Worm (Caenorhabditis elegans): Measurements from ENCODE around the gene mlc-1.

Gene mlc-1

ce11 chrX:17486735-17487134 lies 27.7 kb downstream of the mlc-1 start, which contains the start of gene npr-24:
Gene npr-24 (minus strand): TSS chrX:17486835.
- TF ChIP-seq ama-1 (optimal IDR thresholded peaks at IDR 0.05) = no peak
- no peak for TF ChIP-seq ceh-36 (tag; optimal IDR thresholded peaks at IDR 0.05)
- TF ChIP-seq F13C5.2 (tag; optimal IDR thresholded peaks at IDR 0.05) = no peak

ce11 chrX:17502246-17502645 lies 43.2 kb downstream of the mlc-1 start:
- TF ChIP-seq ceh-13 (GFP tag; optimal IDR thresholded peaks at IDR 0.05) (no peak), sea-1 (GFP tag; conservative IDR thresholded peaks at IDR 0.05) (no peak), F13C5.2 (tag; optimal IDR thresholded peaks at IDR 0.05) (no peak), tra-4 (tag; optimal IDR thresholded peaks at IDR 0.05) (no peak), ceh-36 (tag; optimal IDR thresholded peaks at IDR 0.05) (no peak), hnd-1 (tag; optimal IDR thresholded peaks at IDR 0.05) (no peak), hmg-4 (GFP tag; optimal IDR thresholded peaks at IDR 0.05) (no peak), flt-1 (GFP tag; IDR thresholded peaks at IDR 0.05) (no peak), scrt-1 (GFP tag; IDR thresholded peaks at IDR 0.05) (no peak), tbx-37 (GFP tag; conservative IDR thresholded peaks at IDR 0.05) (no peak), ama-1 (optimal IDR thresholded peaks at IDR 0.05) (no peak), aly-1 (tag; optimal IDR thresholded peaks at IDR 0.05) (no peak), pes-1 (GFP tag; IDR thresholded peaks at IDR 0.05) (no peak), B0310.2 (tag; optimal IDR thresholded peaks at IDR 0.05) (no peak), ets-7 (tag; optimal IDR thresholded peaks at IDR 0.05) (no peak), tbx-11 (GFP tag; IDR thresholded peaks at IDR 0.05) (no peak), hmbx-1 (tag; optimal IDR thresholded peaks at IDR 0.05) (no peak)

ce11 chrX:17504447-17504846 lies 45.4 kb downstream of the mlc-1 start:
- TF ChIP-seq tbx-37 (GFP tag; conservative IDR thresholded peaks at IDR 0.05) (no peak), tbx-11 (GFP tag; IDR thresholded peaks at IDR 0.05) (no peak), ets-7 (tag; optimal IDR thresholded peaks at IDR 0.05) (no peak), ama-1 (optimal IDR thresholded peaks at IDR 0.05) (no peak), hnd-1 (tag; optimal IDR thresholded peaks at IDR 0.05) (no peak), F13C5.2 (tag; optimal IDR thresholded peaks at IDR 0.05) (no peak), pes-1 (GFP tag; IDR thresholded peaks at IDR 0.05) (no peak), ceh-36 (tag; optimal IDR thresholded peaks at IDR 0.05) (no peak)

ce11 chrX:17505547-17506181 lies 46.7 kb downstream of the mlc-1 start:
- TF ChIP-seq tbx-37 (GFP tag; conservative IDR thresholded peaks at IDR 0.05) (no peak), ceh-13 (GFP tag; optimal IDR thresholded peaks at IDR 0.05) (no peak), B0310.2 (tag; optimal IDR thresholded peaks at IDR 0.05) (no peak), hmbx-1 (tag; optimal IDR thresholded peaks at IDR 0.05) (no peak), hmg-4 (GFP tag; optimal IDR thresholded peaks at IDR 0.05) (no peak)

ce11 chrX:17508137-17508536 lies 49.1 kb downstream of the mlc-1 start:
- TF ChIP-seq tra-4 (tag; optimal IDR thresholded peaks at IDR 0.05) = no peak
- TF ChIP-seq sea-1 (GFP tag; conservative IDR thresholded peaks at IDR 0.05) = no peak
- no peak for TF ChIP-seq ama-1 (optimal IDR thresholded peaks at IDR 0.05)
- TF ChIP-seq tbx-11 (GFP tag; IDR thresholded peaks at IDR 0.05) = no peak
- no peak for TF ChIP-seq B0310.2 (tag; optimal IDR thresholded peaks at IDR 0.05)
- TF ChIP-seq ceh-13 (GFP tag; optimal IDR thresholded peaks at IDR 0.05) = no peak
- TF ChIP-seq flt-1 (GFP tag; IDR thresholded peaks at IDR 0.05) = no peak
- no peak for TF ChIP-seq F13C5.2 (tag; optimal IDR thresholded peaks at IDR 0.05)
- no peak for TF ChIP-seq hmbx-1 (tag; optimal IDR thresholded peaks at IDR 0.05)
- TF ChIP-seq hnd-1 (tag; optimal IDR thresholded peaks at IDR 0.05) = no peak
- TF ChIP-seq tbx-37 (GFP tag; conservative IDR thresholded peaks at IDR 0.05) = no peak
- no peak for TF ChIP-seq aly-1 (tag; optimal IDR thresholded peaks at IDR 0.05)
- no peak for TF ChIP-seq pes-1 (GFP tag; IDR thresholded peaks at IDR 0.05)
- no peak for TF ChIP-seq hmg-4 (GFP tag; optimal IDR thresholded peaks at IDR 0.05)
- no peak for TF ChIP-seq ceh-36 (tag; optimal IDR thresholded peaks at IDR 0.05)

- TF ChIP-seq hmg-4 (GFP tag; optimal IDR thresholded peaks at IDR 0.05) = no peak
- TF ChIP-seq aly-1 (tag; optimal IDR thresholded peaks at IDR 0.05) = no peak
- TF ChIP-seq pes-1 (GFP tag; IDR thresholded peaks at IDR 0.05) = no peak
- no peak for TF ChIP-seq scrt-1 (GFP tag; IDR thresholded peaks at IDR 0.05)
- TF ChIP-seq hnd-1 (tag; optimal IDR thresholded peaks at IDR 0.05) = no peak
- TF ChIP-seq tbx-37 (GFP tag; conservative IDR thresholded peaks at IDR 0.05) = no peak
Measured at ce11 chrX:17509048-17509776, 50.2 kb downstream of the mlc-1 start.
